Fruit fly (Drosophila melanogaster): ENCODE data around the gene CG9123.
A peak's percentile ranks its signal among the peaks of the same experiment; 100 is the strongest.

CG9123 gene

dm6 chrX:15292794-15293193 is 49.1 kb downstream of the CG9123 start, which contains the start of gene CG5877 (continued):
- peak; percentile 13 for TF ChIP-seq CG12391 (tag; optimal IDR thresholded peaks at IDR 0.05)
- TF ChIP-seq Deaf1 (tag; optimal IDR thresholded peaks at IDR 0.05), result peak; percentile 31
- TF ChIP-seq bab2 (GFP tag; optimal IDR thresholded peaks at IDR 0.05), result no peak
- TF ChIP-seq Lpt (GFP tag; optimal IDR thresholded peaks at IDR 0.05), result no peak
- peak; percentile 50 for TF ChIP-seq CG16813 (GFP tag; IDR thresholded peaks at IDR 0.05; ENCODE audit: partially characterized antibody)
- TF ChIP-seq Optix (GFP tag; IDR thresholded peaks at IDR 0.05), result no peak
- peak; percentile 7 for TF ChIP-seq phol (tag; optimal IDR thresholded peaks at IDR 0.05)
- TF ChIP-seq CG30431 (GFP tag; optimal IDR thresholded peaks at IDR 0.05), result no peak
- no peak for TF ChIP-seq CG16815 (GFP tag; optimal IDR thresholded peaks at IDR 0.05)
- TF ChIP-seq nmo (GFP tag; optimal IDR thresholded peaks at IDR 0.05), result peak; percentile 16
- TF ChIP-seq so (GFP tag; IDR thresholded peaks at IDR 0.05), result no peak
- peak; percentile 83 for TF ChIP-seq Sry-δ (GFP tag; optimal IDR thresholded peaks at IDR 0.05)
- no peak for TF ChIP-seq CG4360 (GFP tag; IDR thresholded peaks at IDR 0.05)
- TF ChIP-seq CG17829 (tag; optimal IDR thresholded peaks at IDR 0.05), result no peak
- TF ChIP-seq Dfd (GFP tag; optimal IDR thresholded peaks at IDR 0.05), result no peak
- peak; percentile 40 for TF ChIP-seq CG12659 (GFP tag; optimal IDR thresholded peaks at IDR 0.05)
- TF ChIP-seq CTCF (GFP tag; optimal IDR thresholded peaks at IDR 0.05), result peak; percentile 65
- TF ChIP-seq amos (GFP tag; IDR thresholded peaks at IDR 0.05; ENCODE audit: partially characterized antibody), result peak; percentile 58; the same call in 1 of the 2 replicates
- no peak for TF ChIP-seq dan (GFP tag; IDR thresholded peaks at IDR 0.05)
- peak; percentile 88 for TF ChIP-seq Dref (GFP tag; IDR thresholded peaks at IDR 0.05)
- peak; percentile 13; the same call in 1 of the 2 replicates for TF ChIP-seq unc-4 (GFP tag; IDR thresholded peaks at IDR 0.05; ENCODE audit: partially characterized antibody)
- no peak for TF ChIP-seq psq (GFP tag; optimal IDR thresholded peaks at IDR 0.05)
- TF ChIP-seq BEAF-32 (GFP tag; optimal IDR thresholded peaks at IDR 0.05), result peak; percentile 51
- TF ChIP-seq CG9437 (GFP tag; optimal IDR thresholded peaks at IDR 0.05), result peak; percentile 96
- TF ChIP-seq danr (GFP tag; IDR thresholded peaks at IDR 0.05), result no peak
- TF ChIP-seq pzg (GFP tag; optimal IDR thresholded peaks at IDR 0.05), result peak; percentile 47
- TF ChIP-seq sd (tag; optimal IDR thresholded peaks at IDR 0.05), result no peak
- no peak for TF ChIP-seq dimm (GFP tag; IDR thresholded peaks at IDR 0.05)
- TF ChIP-seq ERR (GFP tag; optimal IDR thresholded peaks at IDR 0.05), result no peak
- TF ChIP-seq Oaz (GFP tag; IDR thresholded peaks at IDR 0.05), result no peak
- TF ChIP-seq CG6654 (GFP tag; optimal IDR thresholded peaks at IDR 0.05), result no peak
- no peak for TF ChIP-seq NC2β (GFP tag; optimal IDR thresholded peaks at IDR 0.05)
- no peak for TF ChIP-seq CG14965 (GFP tag; optimal IDR thresholded peaks at IDR 0.05; ENCODE audit: borderline replicate concordance)
- peak; percentile 37 for TF ChIP-seq gfzf (GFP tag; optimal IDR thresholded peaks at IDR 0.05)
- TF ChIP-seq MESR4 (GFP tag; optimal IDR thresholded peaks at IDR 0.05), result peak; percentile 43
- TF ChIP-seq CG13287 (GFP tag; IDR thresholded peaks at IDR 0.05; ENCODE audit: partially characterized antibody), result peak; percentile 51; the same call in 1 of the 2 replicates
- peak; percentile 21 for TF ChIP-seq Med (GFP tag)
- no peak for TF ChIP-seq zen (tag; optimal IDR thresholded peaks at IDR 0.05)
- TF ChIP-seq CG2116 (GFP tag; optimal IDR thresholded peaks at IDR 0.05), result peak; percentile 25
- peak; percentile 25 for TF ChIP-seq CG11504 (tag; optimal IDR thresholded peaks at IDR 0.05)
- peak; percentile 60 for TF ChIP-seq MBD-R2 (GFP tag; IDR thresholded peaks at IDR 0.05)
- no peak for TF ChIP-seq ase (GFP tag; IDR thresholded peaks at IDR 0.05)
- TF ChIP-seq pita (GFP tag; optimal IDR thresholded peaks at IDR 0.05), result peak; percentile 52
- peak; percentile 17; the same call in 2 of the 3 replicates for TF ChIP-seq HLH4C (GFP tag; IDR thresholded peaks at IDR 0.05; ENCODE audit: partially characterized antibody)
- TF ChIP-seq knrl (GFP tag; IDR thresholded peaks at IDR 0.05; ENCODE audit: partially characterized antibody), result 0 out of 3 replicates have a peak, but pooled peaks have one; percentile 12
- TF ChIP-seq CG32767 (GFP tag; IDR thresholded peaks at IDR 0.05), result no peak
- peak; percentile 28 for TF ChIP-seq Bgb (GFP tag; IDR thresholded peaks at IDR 0.05; ENCODE audit: partially characterized antibody)
- TF ChIP-seq btn (GFP tag; optimal IDR thresholded peaks at IDR 0.05), result no peak
- TF ChIP-seq CG14710 (tag; optimal IDR thresholded peaks at IDR 0.05), result peak; percentile 8
- TF ChIP-seq BtbVII (GFP tag; optimal IDR thresholded peaks at IDR 0.05), result no peak
- no peak for TF ChIP-seq scrt (GFP tag; optimal IDR thresholded peaks at IDR 0.05)

All from whole organism, embryonic.